Worm (Caenorhabditis elegans): ENCODE results near the gene F42A10.6.

- TF ChIP-seq hmg-4 (GFP tag; optimal IDR thresholded peaks at IDR 0.05), result no peak
- TF ChIP-seq flt-1 (GFP tag; IDR thresholded peaks at IDR 0.05), result no peak
- no peak for TF ChIP-seq sea-1 (GFP tag; conservative IDR thresholded peaks at IDR 0.05)
- TF ChIP-seq hnd-1 (tag; optimal IDR thresholded peaks at IDR 0.05), result no peak
- no peak for TF ChIP-seq ama-1 (optimal IDR thresholded peaks at IDR 0.05)
- TF ChIP-seq tra-4 (tag; optimal IDR thresholded peaks at IDR 0.05), result no peak
- no peak for TF ChIP-seq ceh-13 (GFP tag; optimal IDR thresholded peaks at IDR 0.05)
- TF ChIP-seq B0310.2 (tag; optimal IDR thresholded peaks at IDR 0.05), result no peak
- TF ChIP-seq pes-1 (GFP tag; IDR thresholded peaks at IDR 0.05), result no peak
- no peak for TF ChIP-seq tbx-11 (GFP tag; IDR thresholded peaks at IDR 0.05)
- TF ChIP-seq F13C5.2 (tag; optimal IDR thresholded peaks at IDR 0.05), result peak; percentile 2
- no peak for TF ChIP-seq aly-1 (tag; optimal IDR thresholded peaks at IDR 0.05)
- no peak for TF ChIP-seq ets-7 (tag; optimal IDR thresholded peaks at IDR 0.05)
- TF ChIP-seq hmbx-1 (tag; optimal IDR thresholded peaks at IDR 0.05), result no peak
These were observed 21.9 kb upstream of the F42A10.6 start, which contains the start of the genes C23G10.7 and rpn-2 for ce11 chrIII:6198378-6199234.
